Worm (Caenorhabditis elegans): ENCODE results near the gene clec-186.

The clec-186 gene

DNA sequence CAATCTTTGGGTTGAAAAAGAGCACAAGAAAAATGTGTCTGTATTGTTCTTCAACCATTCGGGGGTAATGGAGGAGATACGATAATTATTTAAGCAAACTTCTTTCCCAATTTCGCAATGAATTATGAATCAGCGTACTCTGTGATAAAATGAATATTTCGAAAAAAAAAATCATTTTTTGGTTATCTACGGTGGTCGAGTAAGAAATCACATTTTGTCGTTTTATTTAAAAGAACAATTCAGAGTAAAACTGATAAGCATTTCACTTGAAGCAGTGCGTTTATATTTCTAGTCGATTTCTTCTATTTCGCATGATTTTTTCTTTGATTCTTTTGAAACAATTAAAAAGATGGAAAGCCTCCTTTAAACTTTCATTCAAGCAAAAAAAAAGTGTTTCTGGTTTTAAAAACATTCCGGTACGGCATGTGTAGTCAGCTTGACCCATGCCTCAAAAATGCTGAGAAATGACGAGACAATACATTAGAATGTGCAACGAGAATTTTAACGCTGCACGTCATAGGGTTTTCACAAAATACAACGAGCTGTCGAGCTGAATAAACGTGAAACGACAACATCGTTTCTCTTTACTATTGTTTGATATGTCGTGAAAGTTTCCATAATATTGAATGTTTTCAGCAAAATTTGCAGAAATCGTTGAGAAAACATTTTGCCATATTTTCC lies 36.7 kb downstream of the clec-186 start, which contains the start of gene K08D8.2:
K08D8.2 (plus strand) TSS at position 631 of the 681 bp plus-strand sequence.
- TF ChIP-seq cebp-1 (GFP tag; IDR thresholded peaks at IDR 0.05) = 0 out of 2 replicates have a peak, but pooled peaks have one; percentile 23
- peak; percentile 10 for TF ChIP-seq cebp-1 (tag; optimal IDR thresholded peaks at IDR 0.05)
- no peak for TF ChIP-seq cebp-2 (GFP tag; IDR thresholded peaks at IDR 0.05)
- TF ChIP-seq nhr-80 (tag; optimal IDR thresholded peaks at IDR 0.05) = peak; percentile 37
- no peak for TF ChIP-seq hrde-1 (tag; optimal IDR thresholded peaks at IDR 0.05; ENCODE audit: borderline replicate concordance)
- TF ChIP-seq B0336.3 (GFP tag; IDR thresholded peaks at IDR 0.05) = no peak
- no peak for TF ChIP-seq F55B11.4 (tag; optimal IDR thresholded peaks at IDR 0.05; ENCODE audit: borderline replicate concordance, insufficient read depth)
- TF ChIP-seq egl-18 (GFP tag; IDR thresholded peaks at IDR 0.05) = no peak
- TF ChIP-seq madf-10 (tag; optimal IDR thresholded peaks at IDR 0.05) = no peak

DNA sequence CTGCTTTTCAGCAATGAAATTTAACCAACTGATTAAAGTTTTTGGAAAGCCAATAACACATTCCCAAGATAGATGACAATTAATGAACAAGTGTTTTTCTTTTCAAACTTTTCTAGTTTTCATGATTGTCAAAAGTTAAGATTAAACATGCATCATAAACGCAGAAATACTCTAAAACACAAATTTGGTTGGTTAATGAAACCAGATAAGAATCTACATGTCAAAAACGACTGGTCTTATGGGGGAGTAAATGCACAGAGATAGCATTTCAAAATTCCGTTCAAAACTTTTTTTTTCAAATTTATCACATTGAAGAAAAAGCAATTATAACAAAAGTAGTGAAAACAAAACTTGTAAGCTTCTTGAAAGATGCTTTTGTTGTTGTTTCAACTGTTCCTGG lies 37.8 kb downstream of the clec-186 start:
- TF ChIP-seq madf-6 (GFP tag; IDR thresholded peaks at IDR 0.05) = no peak
- peak; percentile 43 for TF ChIP-seq nhr-80 (tag; optimal IDR thresholded peaks at IDR 0.05)

DNA sequence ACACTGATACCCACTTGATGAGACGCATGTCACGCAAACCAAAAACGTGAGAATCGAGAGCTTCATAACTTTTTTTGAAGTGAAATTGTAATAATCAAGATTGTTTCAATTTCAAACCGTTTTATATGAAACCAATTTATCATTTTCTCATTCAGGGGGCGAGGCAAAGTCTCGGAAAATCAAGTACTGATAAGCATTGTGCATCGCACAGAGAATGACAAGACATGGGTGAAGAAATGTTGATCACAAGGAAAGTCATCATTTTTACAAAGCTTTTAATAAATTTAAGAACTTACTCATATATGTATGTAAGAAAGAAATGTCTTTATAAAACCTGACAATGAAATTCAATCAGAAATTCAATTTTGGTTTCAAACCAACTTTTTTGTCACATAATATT lies 40.6 kb downstream of the clec-186 start, which contains the start of gene K08D8.3:
K08D8.3 (minus strand) TSS at position 131 of the 400 bp plus-strand sequence.
- TF ChIP-seq nhr-80 (tag; optimal IDR thresholded peaks at IDR 0.05) = peak; percentile 75
- no peak for TF ChIP-seq tbx-9 (tag; optimal IDR thresholded peaks at IDR 0.05; ENCODE audit: borderline replicate concordance)

DNA sequence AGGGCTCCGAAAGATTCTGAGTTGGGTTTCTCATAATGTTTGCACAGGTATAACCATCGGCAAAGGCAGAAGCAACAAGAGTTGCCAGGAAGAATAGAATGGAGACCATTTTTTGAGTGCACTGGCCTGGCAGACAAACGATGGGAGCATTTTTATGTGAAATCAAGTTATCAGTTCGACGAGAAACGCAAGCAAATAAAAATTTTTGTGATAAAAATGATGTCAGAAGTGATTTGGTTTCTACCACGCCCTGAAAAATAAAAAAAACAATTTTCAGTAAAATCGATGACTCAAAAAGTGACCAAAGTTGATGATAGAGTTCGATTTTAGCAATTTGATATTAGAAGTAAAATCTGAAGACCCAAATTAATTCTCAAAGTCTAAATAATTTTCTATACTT lies 44.0 kb downstream of the clec-186 start, which contains the start of gene K08D8.4:
K08D8.4 (minus strand) TSS at position 128 of the 400 bp plus-strand sequence.
- TF ChIP-seq Y79H2A.3 (GFP tag; conservative IDR thresholded peaks at IDR 0.05) (no peak), ceh-40 (GFP tag; IDR thresholded peaks at IDR 0.05) (no peak), bed-1 (GFP tag; IDR thresholded peaks at IDR 0.05) (no peak), nhr-80 (tag; optimal IDR thresholded peaks at IDR 0.05) (peak; percentile 74), pha-4 (tag; optimal IDR thresholded peaks at IDR 0.05) (no peak), unc-62 (GFP tag; optimal IDR thresholded peaks at IDR 0.05) (no peak), lin-26 (GFP tag; IDR thresholded peaks at IDR 0.05) (no peak), dox-1 (GFP tag; IDR thresholded peaks at IDR 0.05) (no peak), madf-8 (GFP tag; conservative IDR thresholded peaks at IDR 0.05) (no peak)

DNA sequence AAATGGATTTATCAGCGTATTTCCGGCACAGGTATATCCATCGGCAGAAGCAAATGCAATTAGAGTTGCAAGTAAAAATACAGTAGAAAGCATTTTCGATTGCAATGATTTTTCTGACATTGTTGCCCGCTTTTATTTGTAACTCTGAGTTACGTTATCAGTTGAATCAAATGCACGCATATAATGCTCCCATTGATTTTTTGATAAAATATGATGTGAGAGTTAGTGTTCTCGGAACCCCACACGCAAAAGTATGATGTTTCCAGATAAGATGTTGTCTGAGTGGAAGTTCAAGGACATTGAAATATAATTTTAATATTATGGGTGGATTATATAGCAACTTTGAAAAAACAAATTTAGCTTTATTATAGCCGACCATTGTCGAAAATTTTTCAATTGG lies 46.1 kb downstream of the clec-186 start, which contains the start of gene K08D8.5:
K08D8.5 (minus strand) TSS at position 140 of the 400 bp plus-strand sequence.
- peak; percentile 33 for TF ChIP-seq nhr-80 (tag; optimal IDR thresholded peaks at IDR 0.05)
- TF ChIP-seq F33H1.4 (GFP tag; IDR thresholded peaks at IDR 0.05) = no peak
- TF ChIP-seq C06A6.2 (GFP tag; conservative IDR thresholded peaks at IDR 0.05) = no peak

DNA sequence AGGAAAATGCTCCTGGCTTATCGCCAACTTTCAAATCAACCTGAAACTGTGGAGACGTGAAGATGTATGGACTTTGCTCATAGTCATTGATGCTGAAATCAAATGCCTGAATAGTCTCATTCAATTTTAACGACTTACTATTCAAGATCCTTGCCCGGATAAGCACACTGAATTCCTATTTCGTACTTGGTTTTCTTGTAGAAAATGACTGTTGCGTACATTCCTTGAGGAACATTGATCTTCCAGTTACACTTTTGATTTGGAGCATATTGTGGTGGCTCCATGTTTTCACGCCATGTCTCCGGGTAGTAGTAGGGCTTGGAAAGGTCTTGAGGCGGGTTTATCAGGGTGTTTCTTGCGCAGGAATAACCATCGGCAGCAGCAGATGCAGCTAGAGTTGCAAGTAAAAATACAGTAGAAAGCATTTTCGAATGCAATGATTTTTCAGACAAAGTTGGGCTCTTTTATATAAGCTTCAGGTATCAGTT lies 48.7 kb downstream of the clec-186 start, which contains the start of gene irg-6:
irg-6 (minus strand) TSS at position 438 of the 488 bp plus-strand sequence.
- no peak for TF ChIP-seq sdz-38 (tag; optimal IDR thresholded peaks at IDR 0.05)
- no peak for TF ChIP-seq ets-4 (GFP tag; optimal IDR thresholded peaks at IDR 0.05)
- TF ChIP-seq let-607 (tag; optimal IDR thresholded peaks at IDR 0.05) = no peak
- no peak for TF ChIP-seq madf-6 (GFP tag; IDR thresholded peaks at IDR 0.05)
- TF ChIP-seq rcor-1 (GFP tag; IDR thresholded peaks at IDR 0.05) = no peak
- TF ChIP-seq hlh-12 (tag; optimal IDR thresholded peaks at IDR 0.05) = no peak
- no peak for TF ChIP-seq nhr-120 (GFP tag; IDR thresholded peaks at IDR 0.05)
- TF ChIP-seq nhr-80 (tag; optimal IDR thresholded peaks at IDR 0.05) = no peak
- no peak for TF ChIP-seq B0261.1 (tag; optimal IDR thresholded peaks at IDR 0.05)
